Fruit fly (Drosophila melanogaster) whole organism: Measurements from ENCODE around the gene Pvf3.

Source experiments
- CG8478 ChIP-seq: fragments of >200 bp; optimal IDR thresholded peaks from 2 replicates; lab custom pipeline; 2018; ENCODE audit warnings: inconsistent platforms
- Dll ChIP-seq: fragments of >200 bp; optimal IDR thresholded peaks from 2 replicates; lab custom pipeline; 2017
- EcR ChIP-seq, 2 experiments: fragments of >200 bp; optimal IDR thresholded peaks; 2 replicates each; lab custom pipeline; 2017; ENCODE audit warnings: missing biosample characterization in 2 of 2, missing genetic modification characterization in 2 of 2, missing genetic modification reagents in 2 of 2
- pan ChIP-seq: fragments of >200 bp; optimal IDR thresholded peaks from 2 replicates; lab custom pipeline; 2017
- psq ChIP-seq: fragments of >200 bp; optimal IDR thresholded peaks from 2 replicates; lab custom pipeline; 2017
- usp ChIP-seq: fragments of >200 bp; optimal IDR thresholded peaks from 2 replicates; lab custom pipeline; 2017; ENCODE audit warnings: missing biosample characterization, missing genetic modification characterization, mixed read lengths

Gene Pvf3

dm6 chr2L:7179276-7179675, 21.8 kb upstream of the Pvf3 start:
- no peak for TF ChIP-seq EcR (GFP tag; optimal IDR thresholded peaks at IDR 0.05; lab: Kevin White, UChicago)
- TF ChIP-seq psq (lab: Kevin White, UChicago): no peak
- TF ChIP-seq CG8478 (lab: Kevin White, UChicago): no peak
- TF ChIP-seq pan: no peak
- no peak for TF ChIP-seq Dll (lab: Kevin White, UChicago)
- TF ChIP-seq usp (GFP tag; lab: Kevin White, UChicago): no peak

dm6 chr2L:7175786-7176185, 18.3 kb upstream of the Pvf3 start:
- TF ChIP-seq psq (lab: Kevin White, UChicago): no peak
- TF ChIP-seq Dll (lab: Kevin White, UChicago): no peak
- no peak for TF ChIP-seq usp (GFP tag; lab: Kevin White, UChicago)
- TF ChIP-seq CG8478 (lab: Kevin White, UChicago): no peak
- TF ChIP-seq pan: no peak
- TF ChIP-seq EcR (GFP tag; optimal IDR thresholded peaks at IDR 0.05; lab: Kevin White, UChicago): no peak

dm6 chr2L:7174351-7174750, 16.9 kb upstream of the Pvf3 start:
- TF ChIP-seq Dll (lab: Kevin White, UChicago): no peak
- TF ChIP-seq EcR (GFP tag; optimal IDR thresholded peaks at IDR 0.05; lab: Kevin White, UChicago): no peak
- TF ChIP-seq usp (GFP tag; lab: Kevin White, UChicago): no peak
- no peak for TF ChIP-seq CG8478 (lab: Kevin White, UChicago)
- TF ChIP-seq psq (lab: Kevin White, UChicago): no peak
- TF ChIP-seq pan: no peak

- TF ChIP-seq psq (lab: Kevin White, UChicago) (no peak), pan (no peak), Dll (lab: Kevin White, UChicago) (no peak), usp (GFP tag; lab: Kevin White, UChicago) (no peak), CG8478 (lab: Kevin White, UChicago) (no peak), EcR (GFP tag; optimal IDR thresholded peaks at IDR 0.05; lab: Kevin White, UChicago) (no peak)
Measured at dm6 chr2L:7169003-7169402, 11.5 kb upstream of the Pvf3 start.

- TF ChIP-seq usp (GFP tag; lab: Kevin White, UChicago) (no peak), psq (lab: Kevin White, UChicago) (no peak), EcR (GFP tag; optimal IDR thresholded peaks at IDR 0.05; lab: Kevin White, UChicago) (no peak), pan (no peak)
Measured at dm6 chr2L:7165832-7166231, 8.3 kb upstream of the Pvf3 start.

dm6 chr2L:7158798-7159197, 1.3 kb upstream of the Pvf3 start:
- no peak for TF ChIP-seq pan
- TF ChIP-seq Dll (lab: Kevin White, UChicago): no peak
- TF ChIP-seq CG8478 (lab: Kevin White, UChicago): no peak
- TF ChIP-seq psq (lab: Kevin White, UChicago): no peak
- TF ChIP-seq EcR (GFP tag; optimal IDR thresholded peaks at IDR 0.05; lab: Kevin White, UChicago): no peak
- no peak for TF ChIP-seq usp (GFP tag; lab: Kevin White, UChicago)

dm6 chr2L:7154861-7155594, 2.5 kb downstream of the Pvf3 start:
- TF ChIP-seq pan (no peak), usp (GFP tag; lab: Kevin White, UChicago) (no peak), Dll (lab: Kevin White, UChicago) (no peak), EcR (GFP tag; optimal IDR thresholded peaks at IDR 0.05; lab: Kevin White, UChicago) (no peak), CG8478 (lab: Kevin White, UChicago) (no peak), psq (lab: Kevin White, UChicago) (no peak)

- no peak for TF ChIP-seq CG8478 (lab: Kevin White, UChicago)
Measured at dm6 chr2L:7152260-7152659, 5.2 kb downstream of the Pvf3 start.

- TF ChIP-seq Dll (lab: Kevin White, UChicago): no peak
- no peak for TF ChIP-seq psq (lab: Kevin White, UChicago)
- no peak for TF ChIP-seq pan
- TF ChIP-seq EcR (GFP tag; optimal IDR thresholded peaks at IDR 0.05; lab: Kevin White, UChicago): no peak
- TF ChIP-seq CG8478 (lab: Kevin White, UChicago): no peak
- no peak for TF ChIP-seq usp (GFP tag; lab: Kevin White, UChicago)
Measured at dm6 chr2L:7150775-7151174, 6.7 kb downstream of the Pvf3 start.

- no peak for TF ChIP-seq pan
- no peak for TF ChIP-seq EcR (GFP tag; optimal IDR thresholded peaks at IDR 0.05; lab: Kevin White, UChicago)
- TF ChIP-seq psq (lab: Kevin White, UChicago): no peak
- TF ChIP-seq usp (GFP tag; lab: Kevin White, UChicago): no peak
Measured at dm6 chr2L:7148919-7149318, 8.6 kb downstream of the Pvf3 start.

dm6 chr2L:7148086-7148485, 9.4 kb downstream of the Pvf3 start:
- TF ChIP-seq pan (no peak), CG8478 (lab: Kevin White, UChicago) (no peak), Dll (lab: Kevin White, UChicago) (no peak), usp (GFP tag; lab: Kevin White, UChicago) (no peak), EcR (GFP tag; optimal IDR thresholded peaks at IDR 0.05; lab: Kevin White, UChicago) (no peak), psq (lab: Kevin White, UChicago) (no peak)

- no peak for TF ChIP-seq pan
- TF ChIP-seq EcR (GFP tag; optimal IDR thresholded peaks at IDR 0.05; lab: Kevin White, UChicago): no peak
- no peak for TF ChIP-seq usp (GFP tag; lab: Kevin White, UChicago)
Measured at dm6 chr2L:7147212-7147611, 10.3 kb downstream of the Pvf3 start.
